Fruit fly (Drosophila melanogaster): ENCODE data around the gene ush.

The ush gene

dm6 chr2L:480196-480511 lies 4.1 kb downstream of the ush start:
- TF ChIP-seq CG14711 (tag; optimal IDR thresholded peaks at IDR 0.05) = no peak
- no peak for TF ChIP-seq Hr96 (GFP tag; optimal IDR thresholded peaks at IDR 0.05)
- TF ChIP-seq CG7045 (GFP tag; optimal IDR thresholded peaks at IDR 0.05) = no peak
- TF ChIP-seq CG7101 (tag; optimal IDR thresholded peaks at IDR 0.05) = no peak
- TF ChIP-seq tj (GFP tag; optimal IDR thresholded peaks at IDR 0.05) = no peak
- TF ChIP-seq Crg-1 (GFP tag; optimal IDR thresholded peaks at IDR 0.05) = no peak
- no peak for TF ChIP-seq CG1620 (GFP tag; optimal IDR thresholded peaks at IDR 0.05)
- TF ChIP-seq cic (GFP tag; optimal IDR thresholded peaks at IDR 0.05) = no peak
- TF ChIP-seq bab1 (GFP tag; optimal IDR thresholded peaks at IDR 0.05) = no peak

dm6 chr2L:480638-481399 lies 4.8 kb downstream of the ush start:
- TF ChIP-seq Crg-1 (GFP tag; optimal IDR thresholded peaks at IDR 0.05) (peak; percentile 100), CG14711 (tag; optimal IDR thresholded peaks at IDR 0.05) (peak; percentile 99), cic (GFP tag; optimal IDR thresholded peaks at IDR 0.05) (peak; percentile 99), CG7045 (GFP tag; optimal IDR thresholded peaks at IDR 0.05) (peak; percentile 100), CG5204 (GFP tag; optimal IDR thresholded peaks at IDR 0.05) (peak; percentile 99), tj (GFP tag; optimal IDR thresholded peaks at IDR 0.05) (peak; percentile 95), cnc (optimal IDR thresholded peaks at IDR 0.05) (no peak), Clk (GFP tag; optimal IDR thresholded peaks at IDR 0.05) (peak; percentile 100), CG12768 (GFP tag; optimal IDR thresholded peaks at IDR 0.05) (peak; percentile 100), CG1620 (GFP tag; optimal IDR thresholded peaks at IDR 0.05) (peak; percentile 95), ovo (GFP tag; optimal IDR thresholded peaks at IDR 0.05) (peak; percentile 91), CG11617 (GFP tag; optimal IDR thresholded peaks at IDR 0.05) (peak; percentile 100), Hr96 (GFP tag; optimal IDR thresholded peaks at IDR 0.05) (peak; percentile 99), bab1 (GFP tag; optimal IDR thresholded peaks at IDR 0.05) (peak; percentile 100), CG33017 (tag; optimal IDR thresholded peaks at IDR 0.05) (peak; percentile 100), CG7101 (tag; optimal IDR thresholded peaks at IDR 0.05) (peak; percentile 100), pad (GFP tag; optimal IDR thresholded peaks at IDR 0.05) (peak; percentile 97), toe (GFP tag; optimal IDR thresholded peaks at IDR 0.05) (peak; percentile 95), kay (GFP tag; ENCODE audit: borderline replicate concordance) (peak; percentile 99), Mnt (GFP tag; optimal IDR thresholded peaks at IDR 0.05) (peak; percentile 98)

dm6 chr2L:481400-481756 lies 5.4 kb downstream of the ush start:
- TF ChIP-seq CG7101 (tag; optimal IDR thresholded peaks at IDR 0.05) = no peak
- peak; percentile 95 for TF ChIP-seq ovo (GFP tag; optimal IDR thresholded peaks at IDR 0.05)
- peak; percentile 43 for TF ChIP-seq cic (GFP tag; optimal IDR thresholded peaks at IDR 0.05)
- TF ChIP-seq Crg-1 (GFP tag; optimal IDR thresholded peaks at IDR 0.05) = no peak
- TF ChIP-seq bab1 (GFP tag; optimal IDR thresholded peaks at IDR 0.05) = no peak

- TF ChIP-seq Hr96 (GFP tag; optimal IDR thresholded peaks at IDR 0.05) = peak; percentile 40
- no peak for TF ChIP-seq Crg-1 (GFP tag; optimal IDR thresholded peaks at IDR 0.05)
- no peak for TF ChIP-seq ovo (GFP tag; optimal IDR thresholded peaks at IDR 0.05)
- TF ChIP-seq tj (GFP tag; optimal IDR thresholded peaks at IDR 0.05) = no peak
- no peak for TF ChIP-seq cnc (optimal IDR thresholded peaks at IDR 0.05)
- TF ChIP-seq CG14711 (tag; optimal IDR thresholded peaks at IDR 0.05) = peak; percentile 45
- TF ChIP-seq CG1620 (GFP tag; optimal IDR thresholded peaks at IDR 0.05) = no peak
- peak; percentile 48 for TF ChIP-seq CG7101 (tag; optimal IDR thresholded peaks at IDR 0.05)
- TF ChIP-seq CG33017 (tag; optimal IDR thresholded peaks at IDR 0.05) = peak; percentile 11
- peak; percentile 55 for TF ChIP-seq CG11617 (GFP tag; optimal IDR thresholded peaks at IDR 0.05)
- TF ChIP-seq kay (GFP tag; ENCODE audit: borderline replicate concordance) = peak; percentile 51
- no peak for TF ChIP-seq bab1 (GFP tag; optimal IDR thresholded peaks at IDR 0.05)
- TF ChIP-seq CG7045 (GFP tag; optimal IDR thresholded peaks at IDR 0.05) = peak; percentile 80
- no peak for TF ChIP-seq pad (GFP tag; optimal IDR thresholded peaks at IDR 0.05)
- TF ChIP-seq CG5204 (GFP tag; optimal IDR thresholded peaks at IDR 0.05) = peak; percentile 69
- no peak for TF ChIP-seq Clk (GFP tag; optimal IDR thresholded peaks at IDR 0.05)
- TF ChIP-seq CG12768 (GFP tag; optimal IDR thresholded peaks at IDR 0.05) = no peak
- TF ChIP-seq Mnt (GFP tag; optimal IDR thresholded peaks at IDR 0.05) = no peak
- no peak for TF ChIP-seq cic (GFP tag; optimal IDR thresholded peaks at IDR 0.05)
- TF ChIP-seq toe (GFP tag; optimal IDR thresholded peaks at IDR 0.05) = peak; percentile 53
These were observed 5.9 kb downstream of the ush start for dm6 chr2L:481757-482450.

- TF ChIP-seq Crg-1 (GFP tag; optimal IDR thresholded peaks at IDR 0.05) (peak; percentile 24), tj (GFP tag; optimal IDR thresholded peaks at IDR 0.05) (peak; percentile 71), CG11617 (GFP tag; optimal IDR thresholded peaks at IDR 0.05) (no peak), CG12768 (GFP tag; optimal IDR thresholded peaks at IDR 0.05) (no peak)
These were observed 6.4 kb downstream of the ush start for dm6 chr2L:482451-482844.

Measured in whole organism, adult.